Worm (Caenorhabditis elegans) whole organism, L4 larva: ENCODE data around the gene col-114.

Experiments
- T26A8.4 ChIP-seq: fragments of 200-800 bp; sonication (Bioruptor generic); IDR thresholded peaks from 2 replicates; pipeline ENCODE4 v1.3.6; 2022; ENCODE audit warnings: missing genetic modification characterization, missing compliant biosample characterization
- ceh-82 ChIP-seq: sonication (generic microtip); optimal IDR thresholded peaks from 2 replicates; lab custom pipeline; 2017; ENCODE audit warnings: missing biosample characterization, missing genetic modification characterization
- lsy-2 ChIP-seq, 2 experiments: fragments of 150-350 bp in 1 of 2; sonication (generic microtip) in 1 of 2; optimal IDR thresholded peaks; 2 replicates each; lab custom pipeline; 2014 to 2017; ENCODE audit warnings: missing biosample characterization in 2 of 2, missing genetic modification characterization in 2 of 2
- madf-9 ChIP-seq: fragments of 200-800 bp; sonication (Bioruptor generic); conservative IDR thresholded peaks from 2 replicates; pipeline ENCODE4 v1.3.6; 2022; ENCODE audit warnings: missing genetic modification reagents, missing genetic modification characterization, missing compliant biosample characterization
- nhr-111 ChIP-seq: fragments of 200-800 bp; sonication (Bioruptor generic); optimal IDR thresholded peaks from 2 replicates; lab custom pipeline; 2018; ENCODE audit warnings: mild to moderate bottlenecking, missing genetic modification characterization, missing compliant biosample characterization
- pha-4 ChIP-seq, 2 experiments: fragments of 150-350 bp in 1 of 2; fragments of 200-800 bp in 1 of 2; sonication (Bioruptor generic) in 1 of 2; IDR thresholded peaks in 1 of 2; optimal IDR thresholded peaks in 1 of 2; 2 replicates each; pipeline versions ENCODE4 v1.3.6 to Lab custom; 2014 to 2022; ENCODE audit warnings: missing genetic modification characterization in 2 of 2, missing genetic modification reagents in 2 of 2, missing biosample characterization in 1 of 2, missing compliant biosample characterization in 1 of 2
- unc-130 ChIP-seq: sonication (generic microtip); optimal IDR thresholded peaks from 2 replicates; lab custom pipeline; 2016; ENCODE audit warnings: missing genetic modification reagents, missing genetic modification characterization, missing compliant biosample characterization
- unc-39 ChIP-seq: sonication (generic microtip); optimal IDR thresholded peaks from 2 replicates; lab custom pipeline; 2017; ENCODE audit warnings: missing biosample characterization, missing genetic modification characterization

DNA sequence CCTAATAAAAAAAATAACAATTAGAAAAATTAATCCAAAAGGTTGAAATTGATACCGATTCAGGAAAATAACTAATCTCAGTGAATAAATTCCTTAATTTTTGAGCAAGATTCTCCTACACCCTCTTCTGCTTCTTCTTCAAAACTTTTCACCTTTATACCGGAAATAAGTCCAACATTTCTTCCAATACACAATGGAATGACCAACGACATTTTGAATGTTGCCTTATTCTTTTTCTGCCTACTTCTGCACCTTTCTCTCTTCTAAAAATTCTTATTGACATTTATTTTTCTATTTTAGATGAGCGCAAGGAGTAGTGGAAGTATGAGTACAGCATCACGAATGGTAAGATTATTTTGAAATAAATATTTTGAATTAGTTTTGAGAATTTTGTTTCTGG is 49.6 kb downstream of the col-114 start, which contains the start of gene unc-8:
- no peak for TF ChIP-seq madf-9 (GFP tag; lab: Robert Waterston, UW)
- no peak for TF ChIP-seq unc-130 (GFP tag; lab: Kevin White, UChicago)
- TF ChIP-seq nhr-111, result no peak
- no peak for TF ChIP-seq unc-39
- TF ChIP-seq lsy-2 (tag; optimal IDR thresholded peaks at IDR 0.05; lab: Kevin White, UChicago), result no peak
- TF ChIP-seq pha-4 (GFP tag; IDR thresholded peaks at IDR 0.05; lab: Robert Waterston, UW), result no peak
- no peak for TF ChIP-seq pha-4 (tag; optimal IDR thresholded peaks at IDR 0.05; lab: Kevin White, UChicago)
- TF ChIP-seq ceh-82 (tag; lab: Kevin White, UChicago), result no peak
- TF ChIP-seq T26A8.4, result no peak
